Worm (Caenorhabditis elegans) whole organism, late embryonic: Measurements from ENCODE around the gene C29F9.2.

Source experiments
- T23F11.4 ChIP-seq: fragments of 200-800 bp; sonication (Bioruptor generic); optimal IDR thresholded peaks from 2 replicates; lab custom pipeline; 2018; ENCODE audit warnings: mild to moderate bottlenecking, missing genetic modification characterization, missing compliant biosample characterization
- ama-1 ChIP-seq: fragments of 150-350 bp; optimal IDR thresholded peaks from 2 replicates; lab custom pipeline; 2014
- ceh-18 ChIP-seq: sonication (generic microtip); optimal IDR thresholded peaks from 2 replicates; lab custom pipeline; 2016; ENCODE audit warnings: missing genetic modification characterization, missing compliant biosample characterization
- ceh-22 ChIP-seq: sonication (generic microtip); optimal IDR thresholded peaks from 2 replicates; lab custom pipeline; 2017; ENCODE audit warnings: missing biosample characterization, missing genetic modification characterization
- fkh-10 ChIP-seq: fragments of 150-350 bp; optimal IDR thresholded peaks from 2 replicates; lab custom pipeline; 2014; ENCODE audit warnings: missing biosample characterization, missing genetic modification reagents, missing genetic modification characterization
- hlh-13 ChIP-seq: fragments of 200-800 bp; sonication (Bioruptor generic); optimal IDR thresholded peaks from 2 replicates; lab custom pipeline; 2018; ENCODE audit warnings: mild to moderate bottlenecking, missing genetic modification characterization, missing compliant biosample characterization
- hlh-15 ChIP-seq: sonication (generic microtip); optimal IDR thresholded peaks from 2 replicates; lab custom pipeline; 2016; ENCODE audit warnings: missing genetic modification characterization, missing compliant biosample characterization
- npax-4 ChIP-seq: sonication (generic microtip); optimal IDR thresholded peaks from 2 replicates; lab custom pipeline; 2016; ENCODE audit warnings: missing genetic modification characterization, missing compliant biosample characterization
- pqm-1 ChIP-seq: sonication (generic microtip); optimal IDR thresholded peaks from 2 replicates; lab custom pipeline; 2016; ENCODE audit warnings: missing genetic modification characterization, missing compliant biosample characterization
- sox-4 ChIP-seq: sonication (generic microtip); optimal IDR thresholded peaks from 2 replicates; lab custom pipeline; 2017; ENCODE audit warnings: mild to moderate bottlenecking, missing genetic modification characterization, inconsistent platforms, missing compliant biosample characterization
- tbx-2 ChIP-seq: sonication (generic microtip); optimal IDR thresholded peaks from 2 replicates; lab custom pipeline; 2016; ENCODE audit warnings: missing genetic modification characterization, missing compliant biosample characterization
- ttx-3 ChIP-seq: sonication (generic microtip); optimal IDR thresholded peaks from 2 replicates; lab custom pipeline; 2016; ENCODE audit warnings: missing genetic modification reagents, missing genetic modification characterization, missing compliant biosample characterization
- unc-42 ChIP-seq: sonication (generic microtip); optimal IDR thresholded peaks from 2 replicates; lab custom pipeline; 2016; ENCODE audit warnings: missing genotype, missing genetic modification characterization, missing compliant biosample characterization
- zip-5 ChIP-seq: sonication (generic microtip); optimal IDR thresholded peaks from 2 replicates; lab custom pipeline; 2016; ENCODE audit warnings: missing genetic modification characterization, missing compliant biosample characterization

DNA sequence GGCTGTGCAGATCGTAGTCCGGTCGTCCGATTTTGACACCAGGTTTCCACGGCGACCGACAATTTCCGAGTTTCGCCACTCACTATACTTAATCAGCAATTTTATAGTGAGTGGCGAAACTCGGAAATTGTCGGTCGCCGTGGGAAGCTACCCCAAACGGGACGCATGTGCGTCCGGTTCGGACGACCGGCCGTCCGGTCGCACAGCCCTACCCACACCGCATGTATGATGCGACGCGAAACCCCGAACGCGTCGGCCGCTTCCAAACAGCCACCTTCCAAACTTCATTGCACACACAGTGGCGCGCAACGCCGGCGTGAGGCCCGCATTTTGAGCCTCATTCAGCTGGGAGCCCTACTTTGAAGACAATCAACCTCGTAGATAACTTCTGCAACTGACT, 20.3 kb downstream of the C29F9.2 start:
- TF ChIP-seq hlh-15, result no peak
- no peak for TF ChIP-seq ceh-18 (tag; lab: Kevin White, UChicago)
- no peak for TF ChIP-seq zip-5 (tag; lab: Kevin White, UChicago)
- no peak for TF ChIP-seq unc-42
- no peak for TF ChIP-seq sox-4
- TF ChIP-seq ceh-22 (tag; lab: Kevin White, UChicago), result no peak
- no peak for TF ChIP-seq fkh-10
- TF ChIP-seq T23F11.4, result no peak
- TF ChIP-seq ama-1 (lab: Kevin White, UChicago), result no peak
- TF ChIP-seq hlh-13, result no peak
- no peak for TF ChIP-seq pqm-1
- TF ChIP-seq npax-4, result no peak
- no peak for TF ChIP-seq tbx-2
- TF ChIP-seq ttx-3, result no peak
